Worm (Caenorhabditis elegans) whole organism, L1 larva: ENCODE data around the gene Y59H11AR.4.

Source experiments
- fkh-10 ChIP-seq: sonication (generic microtip); optimal IDR thresholded peaks from 2 replicates; lab custom pipeline; 2017; ENCODE audit warnings: missing biosample characterization, missing genetic modification reagents, missing genetic modification characterization
- nhr-28 ChIP-seq: fragments of 150-350 bp; optimal IDR thresholded peaks from 2 replicates; lab custom pipeline; 2014; ENCODE audit warnings: missing biosample characterization, missing genetic modification characterization
- skn-1 ChIP-seq: fragments of 150-350 bp; optimal IDR thresholded peaks from 2 replicates; lab custom pipeline; 2014; ENCODE audit warnings: missing biosample characterization, missing genetic modification characterization
- ztf-11 ChIP-seq, 2 experiments: sonication (generic microtip); optimal IDR thresholded peaks; 2 replicates each; lab custom pipeline; 2016 to 2017; ENCODE audit warnings: missing genetic modification characterization in 2 of 2, missing biosample characterization in 1 of 2, missing compliant biosample characterization in 1 of 2

DNA sequence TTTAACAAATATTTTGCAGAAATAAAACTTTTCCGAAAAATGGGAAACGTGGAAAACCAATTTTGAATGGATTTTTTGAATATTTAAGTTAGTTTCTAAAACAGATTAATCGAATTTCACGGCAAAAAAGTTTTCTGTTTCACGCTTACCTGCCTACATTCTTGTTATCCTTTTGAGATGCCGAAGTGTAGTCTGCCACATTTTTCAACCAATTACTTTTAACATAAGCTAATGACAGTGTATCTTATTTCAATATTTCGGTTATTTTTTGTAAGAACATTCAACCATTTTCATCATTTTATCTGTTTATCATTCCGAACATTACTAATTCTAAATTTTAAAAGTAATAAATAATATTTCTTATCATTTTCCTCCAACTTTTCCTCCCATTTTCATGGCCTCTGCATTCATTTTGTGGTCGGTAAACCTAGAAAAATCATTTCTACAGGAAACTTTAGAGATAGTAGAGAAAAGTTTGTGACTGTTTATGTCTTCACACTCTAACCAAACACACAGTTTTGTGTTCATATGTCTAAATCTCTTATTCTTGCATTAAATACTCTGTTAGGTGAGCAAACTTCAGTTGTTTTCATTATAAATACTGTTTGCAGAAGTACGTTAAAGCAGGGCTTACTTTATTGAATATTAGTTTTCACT is 11.5 kb upstream of the Y59H11AR.4 start, which contains the start of the genes F42A9.17 and cyp-33E2:
- TF ChIP-seq fkh-10 (no peak), skn-1 (no peak), ztf-11 (tag; optimal IDR thresholded peaks at IDR 0.05; lab: Kevin White, UChicago) (no peak), nhr-28 (tag; lab: Kevin White, UChicago) (no peak)
